Worm (Caenorhabditis elegans): ENCODE measurements around the gene F10D7.4.

DNA sequence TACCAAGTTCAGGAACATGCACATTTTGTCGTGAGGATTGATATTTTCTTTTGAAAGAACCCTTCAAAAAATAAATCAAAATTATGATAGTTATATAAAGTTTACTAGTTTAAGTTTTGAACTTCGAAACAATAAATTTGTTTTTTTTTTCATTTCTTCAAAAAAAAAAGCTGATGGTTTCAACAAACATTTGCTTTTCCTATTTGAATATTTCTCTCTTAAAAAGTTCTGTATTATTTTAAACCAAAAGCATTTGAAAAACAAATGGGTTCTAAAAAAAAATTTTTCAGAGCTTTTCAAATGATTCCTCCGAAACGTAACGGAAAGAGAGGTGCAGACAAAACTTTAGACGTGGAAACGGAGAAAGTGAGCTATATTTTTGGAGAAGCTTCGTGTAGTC is 41.4 kb downstream of the F10D7.4 start, which contains the start of gene C53C11.1:
- no peak for TF ChIP-seq mep-1 (tag; optimal IDR thresholded peaks at IDR 0.05)
- no peak for TF ChIP-seq dmd-9 (GFP tag; IDR thresholded peaks at IDR 0.05)
- no peak for TF ChIP-seq unc-39 (tag; optimal IDR thresholded peaks at IDR 0.05)
- no peak for TF ChIP-seq Y5F2A.4 (GFP tag; optimal IDR thresholded peaks at IDR 0.05)

All from whole organism, L4 larva.